Worm (Caenorhabditis elegans) whole organism, L4 larva: ENCODE measurements around the gene F39F10.5.

Experiments used
- R02D3.7 ChIP-seq: fragments of 150-350 bp; sonication (generic microtip); optimal IDR thresholded peaks from 3 replicates; lab custom pipeline; 2014; ENCODE audit warnings: missing biosample characterization, missing genetic modification characterization
- Y48G9A.11 ChIP-seq: fragments of 200-800 bp; sonication (Bioruptor generic); IDR thresholded peaks from 2 replicates; pipeline ENCODE4 v1.3.6; 2022; ENCODE audit warnings: missing genetic modification reagents, missing genetic modification characterization, missing compliant biosample characterization
- Y75B8A.6 ChIP-seq: fragments of 200-800 bp; sonication (Bioruptor generic); IDR thresholded peaks from 2 replicates; pipeline ENCODE4 v1.3.6; 2022; ENCODE audit warnings: missing genetic modification reagents, missing genetic modification characterization, missing compliant biosample characterization
- ama-1 ChIP-seq: fragments of 150-350 bp; optimal IDR thresholded peaks from 2 replicates; lab custom pipeline; 2014; ENCODE audit warnings: inconsistent platforms, mixed read lengths
- daf-12 ChIP-seq: fragments of 150-350 bp; optimal IDR thresholded peaks from 2 replicates; lab custom pipeline; 2014; ENCODE audit warnings: missing biosample characterization, missing genetic modification reagents, missing genetic modification characterization
- dpl-1 ChIP-seq: fragments of 150-350 bp; optimal IDR thresholded peaks from 2 replicates; lab custom pipeline; 2014; ENCODE audit warnings: missing biosample characterization, missing genetic modification reagents, missing genetic modification characterization
- mdl-1 ChIP-seq, 2 experiments: fragments of 150-350 bp in 1 of 2; sonication (generic microtip) in 1 of 2; optimal IDR thresholded peaks; 2 replicates each; lab custom pipeline; 2014 to 2017; ENCODE audit warnings: missing biosample characterization in 2 of 2, missing genetic modification characterization in 2 of 2
- nhr-25 ChIP-seq: sonication (generic microtip); optimal IDR thresholded peaks from 2 replicates; lab custom pipeline; 2017; ENCODE audit warnings: missing genetic modification characterization, mild to moderate bottlenecking, missing compliant biosample characterization, antibody characterized with exemption, moderate library complexity, borderline replicate concordance; ENCODE audit not compliant: insufficient read depth
- pqm-1 ChIP-seq: sonication (generic microtip); optimal IDR thresholded peaks from 2 replicates; lab custom pipeline; 2017; ENCODE audit warnings: missing biosample characterization, missing genetic modification characterization
- set-16 ChIP-seq: fragments of 200-800 bp; sonication (Bioruptor generic); IDR thresholded peaks from 2 replicates; pipeline ENCODE4 v1.3.6; 2022; ENCODE audit warnings: missing genetic modification reagents, missing genetic modification characterization, missing compliant biosample characterization
- skn-1 ChIP-seq: fragments of 150-350 bp; optimal IDR thresholded peaks from 2 replicates; lab custom pipeline; 2014; ENCODE audit warnings: missing biosample characterization, missing genetic modification characterization
- unc-130 ChIP-seq: sonication (generic microtip); optimal IDR thresholded peaks from 2 replicates; lab custom pipeline; 2016; ENCODE audit warnings: missing genetic modification reagents, missing genetic modification characterization, missing compliant biosample characterization
- ztf-11 ChIP-seq: fragments of 150-350 bp; optimal IDR thresholded peaks from 2 replicates; lab custom pipeline; 2014; ENCODE audit warnings: missing biosample characterization, missing genetic modification characterization

ce11 chrX:16929560-16930332 lies 16.2 kb upstream of the F39F10.5 start:
- peak; percentile 2 for TF ChIP-seq daf-12 (tag; lab: Kevin White, UChicago)
- peak; percentile 6 for TF ChIP-seq pqm-1 (tag; lab: Kevin White, UChicago)
- TF ChIP-seq Y48G9A.11 (GFP tag; lab: Robert Waterston, UW), result no peak
- TF ChIP-seq dpl-1 (GFP tag; lab: Kevin White, UChicago), result peak; percentile 68
- peak; percentile 97 for TF ChIP-seq nhr-25 (tag; lab: Kevin White, UChicago)
- TF ChIP-seq skn-1, result peak; percentile 45
- peak; percentile 100 for TF ChIP-seq ama-1 (lab: Kevin White, UChicago)
- no peak for TF ChIP-seq unc-130
- TF ChIP-seq mdl-1 (tag; optimal IDR thresholded peaks at IDR 0.05; lab: Kevin White, UChicago), result peak; percentile 97 to 98
- no peak for TF ChIP-seq ztf-11 (tag; lab: Kevin White, UChicago)
- peak; percentile 98 for TF ChIP-seq set-16 (GFP tag; lab: Robert Waterston, UW)
- TF ChIP-seq R02D3.7 (tag; lab: Kevin White, UChicago), result no peak
- TF ChIP-seq Y75B8A.6, result 0 out of 2 replicates have a peak, but pooled peaks have one; percentile 29
